Fruit fly (Drosophila melanogaster) whole organism, pupa: ENCODE data around the gene CG31178.

Source experiments
- CG17806 ChIP-seq: fragments of 200-800 bp; sonication (Bioruptor generic); optimal IDR thresholded peaks from 2 replicates; lab custom pipeline; 2018; ENCODE audit warnings: missing biosample characterization, mild to moderate bottlenecking, missing genetic modification characterization, moderate library complexity
- D1 ChIP-seq: fragments of 200-800 bp; sonication (Bioruptor generic); optimal IDR thresholded peaks from 2 replicates; lab custom pipeline; 2018; ENCODE audit warnings: missing biosample characterization, mild to moderate bottlenecking, missing genetic modification characterization, moderate library complexity
- gl ChIP-seq: fragments of 200-800 bp; sonication (Bioruptor generic); optimal IDR thresholded peaks from 2 replicates; lab custom pipeline; 2018; ENCODE audit warnings: missing biosample characterization, mild to moderate bottlenecking, missing genetic modification characterization

- TF ChIP-seq D1 (no peak), gl (no peak), CG17806 (tag; lab: Kevin White, UChicago) (no peak)
These were observed 11.9 kb downstream of the CG31178 start, which contains the start of gene CG17819 for dm6 chr3R:21885450-21885849.
